Worm (Caenorhabditis elegans): ENCODE results near the gene ttr-57.

ce11 chrV:20655174-20655573 is 50.3 kb downstream of the ttr-57 start:
- TF ChIP-seq tra-4 (tag; optimal IDR thresholded peaks at IDR 0.05), result no peak
- no peak for TF ChIP-seq flt-1 (GFP tag; IDR thresholded peaks at IDR 0.05)
- TF ChIP-seq ama-1 (optimal IDR thresholded peaks at IDR 0.05), result no peak
- TF ChIP-seq hmg-4 (GFP tag; optimal IDR thresholded peaks at IDR 0.05), result no peak
- no peak for TF ChIP-seq ceh-36 (tag; optimal IDR thresholded peaks at IDR 0.05)
- TF ChIP-seq ets-7 (tag; optimal IDR thresholded peaks at IDR 0.05), result no peak
- TF ChIP-seq hnd-1 (tag; optimal IDR thresholded peaks at IDR 0.05), result no peak
- no peak for TF ChIP-seq B0310.2 (tag; optimal IDR thresholded peaks at IDR 0.05)

All from whole organism, early embryonic.